Fruit fly (Drosophila melanogaster) whole organism, embryonic: ENCODE data around the gene dmrt11E.

ENCODE experiments used
- Bdp1 ChIP-seq: fragments of 200-800 bp; sonication (Bioruptor generic); optimal IDR thresholded peaks from 3 replicates; lab custom pipeline; 2016; ENCODE audit warnings: missing biosample characterization, missing genetic modification characterization
- CG10431 ChIP-seq: fragments of 200-800 bp; sonication (Bioruptor generic); optimal IDR thresholded peaks from 3 replicates; lab custom pipeline; 2018; ENCODE audit warnings: missing biosample characterization, mild to moderate bottlenecking, missing genetic modification characterization
- CG10565 ChIP-seq: fragments of 200-800 bp; sonication (Bioruptor generic); optimal IDR thresholded peaks from 3 replicates; lab custom pipeline; 2016; ENCODE audit warnings: missing biosample characterization, mild to moderate bottlenecking, missing genetic modification characterization
- CG10979 ChIP-seq: fragments of 200-800 bp; sonication (Bioruptor generic); optimal IDR thresholded peaks from 2 replicates; lab custom pipeline; 2018; ENCODE audit warnings: missing biosample characterization, mild to moderate bottlenecking, missing genetic modification characterization, moderate library complexity
- CG12219 ChIP-seq: fragments of 200-800 bp; sonication (Bioruptor generic); optimal IDR thresholded peaks from 3 replicates; lab custom pipeline; 2018; ENCODE audit warnings: missing biosample characterization, mild to moderate bottlenecking, missing genetic modification characterization
- CG14860 ChIP-seq: fragments of 200-800 bp; sonication (Bioruptor generic); IDR thresholded peaks from 3 replicates; pipeline ENCODE4 v1.3.6; 2022; ENCODE audit warnings: missing biosample characterization, missing genetic modification characterization; ENCODE audit not compliant: partially characterized antibody
- CG15601 ChIP-seq: fragments of 200-800 bp; sonication (Bioruptor generic); optimal IDR thresholded peaks from 3 replicates; lab custom pipeline; 2019; ENCODE audit warnings: missing biosample characterization, mild to moderate bottlenecking, missing genetic modification characterization, moderate library complexity
- CG1602 ChIP-seq: fragments of 200-800 bp; sonication (Bioruptor generic); optimal IDR thresholded peaks from 3 replicates; lab custom pipeline; 2016; ENCODE audit warnings: missing biosample characterization, missing genetic modification characterization
- CG17802 ChIP-seq: fragments of 200-800 bp; sonication (Bioruptor generic); optimal IDR thresholded peaks from 2 replicates; lab custom pipeline; 2018; ENCODE audit warnings: missing biosample characterization, mild to moderate bottlenecking, missing genetic modification characterization, moderate library complexity
- CG1832 ChIP-seq: fragments of 200-800 bp; sonication (Bioruptor generic); optimal IDR thresholded peaks from 2 replicates; lab custom pipeline; 2017; ENCODE audit warnings: missing biosample characterization, mild to moderate bottlenecking, missing genetic modification characterization, inconsistent platforms
- CG18764 ChIP-seq: fragments of 200-800 bp; sonication (Bioruptor generic); optimal IDR thresholded peaks from 3 replicates; lab custom pipeline; 2016; ENCODE audit warnings: missing biosample characterization, missing genetic modification characterization
- CG3407 ChIP-seq: fragments of 200-800 bp; sonication (Bioruptor generic); optimal IDR thresholded peaks from 2 replicates; lab custom pipeline; 2018; ENCODE audit warnings: missing biosample characterization, mild to moderate bottlenecking, missing genetic modification characterization
- CG34376 ChIP-seq: fragments of 200-800 bp; sonication (Bioruptor generic); optimal IDR thresholded peaks from 2 replicates; lab custom pipeline; 2018; ENCODE audit warnings: missing biosample characterization, mild to moderate bottlenecking, missing genetic modification characterization
- CG4404 ChIP-seq: fragments of 200-800 bp; sonication (Bioruptor generic); IDR thresholded peaks from 2 replicates; pipeline ENCODE4 v1.3.6; 2022; ENCODE audit warnings: missing biosample characterization, missing genetic modification characterization
- CG7271 ChIP-seq: fragments of 200-800 bp; sonication (Bioruptor generic); optimal IDR thresholded peaks from 2 replicates; lab custom pipeline; 2018; ENCODE audit warnings: missing biosample characterization, mild to moderate bottlenecking, missing genetic modification characterization, moderate library complexity
- CG9727 ChIP-seq: fragments of 200-800 bp; sonication (Bioruptor generic); optimal IDR thresholded peaks from 3 replicates; lab custom pipeline; 2017; ENCODE audit warnings: missing biosample characterization, mild to moderate bottlenecking, missing genetic modification characterization
- CTCF ChIP-seq: fragments of 200-800 bp; sonication (Bioruptor generic); optimal IDR thresholded peaks from 2 replicates; lab custom pipeline; 2017; ENCODE audit warnings: missing biosample characterization, mild to moderate bottlenecking, missing genetic modification characterization, moderate library complexity
- Camta ChIP-seq: fragments of 200-800 bp; sonication (Bioruptor generic); optimal IDR thresholded peaks from 2 replicates; lab custom pipeline; 2016; ENCODE audit warnings: missing biosample characterization, missing genetic modification characterization
- D19A ChIP-seq: fragments of 200-800 bp; optimal IDR thresholded peaks from 3 replicates; lab custom pipeline; 2019; ENCODE audit warnings: missing biosample characterization, mild to moderate bottlenecking, missing genetic modification characterization, moderate library complexity
- Deaf1 ChIP-seq: fragments of 200-800 bp; optimal IDR thresholded peaks from 3 replicates; lab custom pipeline; 2019; ENCODE audit warnings: missing biosample characterization, mild to moderate bottlenecking, missing genetic modification characterization, moderate library complexity
- H2.0 ChIP-seq: fragments of 200-800 bp; sonication (Bioruptor generic); IDR thresholded peaks from 2 replicates; pipeline ENCODE4 v1.3.6; 2022; ENCODE audit warnings: missing biosample characterization, missing genetic modification characterization
- HHEX ChIP-seq: fragments of 200-800 bp; sonication (Bioruptor generic); optimal IDR thresholded peaks from 3 replicates; lab custom pipeline; 2017; ENCODE audit warnings: missing biosample characterization, mild to moderate bottlenecking, missing genetic modification characterization, missing genetic modification reagents
- HLH54F ChIP-seq: fragments of 200-800 bp; sonication (Bioruptor generic); optimal IDR thresholded peaks from 3 replicates; lab custom pipeline; 2016; ENCODE audit warnings: missing biosample characterization, missing genetic modification characterization
- HLHmδ ChIP-seq: fragments of 200-800 bp; sonication (Bioruptor generic); optimal IDR thresholded peaks from 2 replicates; lab custom pipeline; 2018; ENCODE audit warnings: missing biosample characterization, mild to moderate bottlenecking, missing genetic modification characterization, moderate library complexity
- Hand ChIP-seq: fragments of 200-800 bp; sonication (Bioruptor generic); optimal IDR thresholded peaks from 2 replicates; lab custom pipeline; 2017; ENCODE audit warnings: mild to moderate bottlenecking, missing biosample characterization, missing genetic modification reagents, missing genetic modification characterization
- Hr3 ChIP-seq: fragments of 200-800 bp; sonication (Bioruptor generic); optimal IDR thresholded peaks from 3 replicates; lab custom pipeline; 2016; ENCODE audit warnings: missing biosample characterization, missing genetic modification characterization
- Opbp ChIP-seq: fragments of 200-800 bp; sonication (Bioruptor generic); IDR thresholded peaks from 3 replicates; pipeline ENCODE4 v1.3.6; 2022; ENCODE audit warnings: missing biosample characterization, missing genetic modification characterization; ENCODE audit not compliant: partially characterized antibody
- Side ChIP-seq: fragments of 200-800 bp; sonication (Bioruptor generic); optimal IDR thresholded peaks from 2 replicates; lab custom pipeline; 2016; ENCODE audit warnings: missing biosample characterization, missing genetic modification characterization
- Sin3A ChIP-seq: fragments of >200 bp; optimal IDR thresholded peaks from 2 replicates; lab custom pipeline; 2018
- Sry-δ ChIP-seq: fragments of 200-800 bp; sonication (Bioruptor generic); optimal IDR thresholded peaks from 2 replicates; lab custom pipeline; 2016; ENCODE audit warnings: missing biosample characterization, missing genetic modification characterization
- Taf1 ChIP-seq: fragments of 200-800 bp; sonication (Bioruptor generic); IDR thresholded peaks from 2 replicates; pipeline ENCODE4 v1.3.6; 2022; ENCODE audit warnings: missing biosample characterization, missing genetic modification characterization
- Xrp1 ChIP-seq: fragments of 200-800 bp; sonication (Bioruptor generic); IDR thresholded peaks from 2 replicates; pipeline ENCODE4 v1.3.6; 2022; ENCODE audit warnings: missing biosample characterization, missing genetic modification characterization
- az2 ChIP-seq: fragments of 200-800 bp; sonication (Bioruptor generic); optimal IDR thresholded peaks from 3 replicates; lab custom pipeline; 2016; ENCODE audit warnings: missing biosample characterization, missing genetic modification characterization
- cas ChIP-seq: fragments of 200-800 bp; sonication (Bioruptor generic); IDR thresholded peaks from 2 replicates; pipeline ENCODE4 v1.3.6; 2022; ENCODE audit warnings: missing biosample characterization, missing genetic modification characterization
- caup ChIP-seq: fragments of 200-800 bp; sonication (Bioruptor generic); optimal IDR thresholded peaks from 3 replicates; lab custom pipeline; 2017; ENCODE audit warnings: missing biosample characterization, mild to moderate bottlenecking, missing genetic modification characterization, moderate library complexity; ENCODE audit not compliant: severe bottlenecking
- da ChIP-seq: fragments of 200-800 bp; sonication (Bioruptor generic); optimal IDR thresholded peaks from 2 replicates; lab custom pipeline; 2016; ENCODE audit warnings: missing biosample characterization, missing genetic modification characterization
- dimm ChIP-seq: fragments of 200-800 bp; sonication (Bioruptor generic); IDR thresholded peaks from 2 replicates; pipeline ENCODE4 v1.3.6; 2022; ENCODE audit warnings: missing biosample characterization, missing genetic modification characterization
- exex ChIP-seq: fragments of 200-800 bp; sonication (Bioruptor generic); optimal IDR thresholded peaks from 4 replicates; lab custom pipeline; 2018; ENCODE audit warnings: missing biosample characterization, mild to moderate bottlenecking, missing genetic modification characterization, moderate library complexity
- eyg ChIP-seq: fragments of 200-800 bp; sonication (Bioruptor generic); optimal IDR thresholded peaks from 3 replicates; lab custom pipeline; 2016; ENCODE audit warnings: missing biosample characterization, missing genetic modification characterization
- hth ChIP-seq: fragments of >200 bp; optimal IDR thresholded peaks from 2 replicates; lab custom pipeline; 2017; ENCODE audit warnings: inconsistent platforms
- kay ChIP-seq: fragments of 200-800 bp; sonication (Bioruptor generic); optimal IDR thresholded peaks from 2 replicates; lab custom pipeline; 2016; ENCODE audit warnings: missing biosample characterization, missing genetic modification characterization
- maf-S ChIP-seq: fragments of 200-800 bp; sonication (Bioruptor generic); optimal IDR thresholded peaks from 2 replicates; lab custom pipeline; 2016; ENCODE audit warnings: missing biosample characterization, missing genetic modification characterization
- nau ChIP-seq: fragments of 200-800 bp; sonication (Bioruptor generic); optimal IDR thresholded peaks from 3 replicates; lab custom pipeline; 2017; ENCODE audit warnings: missing biosample characterization, mild to moderate bottlenecking, missing genetic modification characterization, missing genetic modification reagents
- nerfin-2 ChIP-seq: fragments of 200-800 bp; sonication (Bioruptor generic); IDR thresholded peaks from 2 replicates; pipeline ENCODE4 v1.3.6; 2022; ENCODE audit warnings: missing biosample characterization, missing genetic modification characterization; ENCODE audit not compliant: partially characterized antibody
- peb ChIP-seq: fragments of 200-800 bp; sonication (Bioruptor generic); IDR thresholded peaks from 2 replicates; pipeline ENCODE4 v1.3.6; 2022; ENCODE audit warnings: missing biosample characterization, missing genetic modification characterization
- sens ChIP-seq: fragments of 200-800 bp; sonication (Bioruptor generic); peaks from one replicate; lab custom pipeline; 2016; ENCODE audit warnings: missing biosample characterization, missing genetic modification characterization
- sens-2 ChIP-seq: fragments of 200-800 bp; sonication (Bioruptor generic); IDR thresholded peaks from 2 replicates; pipeline ENCODE4 v1.3.6; 2022; ENCODE audit warnings: missing biosample characterization, missing genetic modification characterization
- slbo ChIP-seq: fragments of 200-800 bp; sonication (Bioruptor generic); IDR thresholded peaks from 2 replicates; pipeline ENCODE4 v1.3.6; 2022; ENCODE audit warnings: missing biosample characterization, missing genetic modification characterization
- tin ChIP-seq: fragments of 200-800 bp; sonication (Bioruptor generic); optimal IDR thresholded peaks from 3 replicates; lab custom pipeline; 2016; ENCODE audit warnings: missing biosample characterization, missing genetic modification characterization
- tio ChIP-seq: fragments of 200-800 bp; sonication (Bioruptor generic); optimal IDR thresholded peaks from 2 replicates; lab custom pipeline; 2017; ENCODE audit warnings: missing biosample characterization, missing genetic modification characterization, inconsistent platforms
- tup ChIP-seq: fragments of 200-800 bp; sonication (Bioruptor generic); optimal IDR thresholded peaks from 2 replicates; lab custom pipeline; 2016; ENCODE audit warnings: missing biosample characterization, mild to moderate bottlenecking, missing genetic modification characterization, moderate library complexity

The dmrt11E gene

DNA sequence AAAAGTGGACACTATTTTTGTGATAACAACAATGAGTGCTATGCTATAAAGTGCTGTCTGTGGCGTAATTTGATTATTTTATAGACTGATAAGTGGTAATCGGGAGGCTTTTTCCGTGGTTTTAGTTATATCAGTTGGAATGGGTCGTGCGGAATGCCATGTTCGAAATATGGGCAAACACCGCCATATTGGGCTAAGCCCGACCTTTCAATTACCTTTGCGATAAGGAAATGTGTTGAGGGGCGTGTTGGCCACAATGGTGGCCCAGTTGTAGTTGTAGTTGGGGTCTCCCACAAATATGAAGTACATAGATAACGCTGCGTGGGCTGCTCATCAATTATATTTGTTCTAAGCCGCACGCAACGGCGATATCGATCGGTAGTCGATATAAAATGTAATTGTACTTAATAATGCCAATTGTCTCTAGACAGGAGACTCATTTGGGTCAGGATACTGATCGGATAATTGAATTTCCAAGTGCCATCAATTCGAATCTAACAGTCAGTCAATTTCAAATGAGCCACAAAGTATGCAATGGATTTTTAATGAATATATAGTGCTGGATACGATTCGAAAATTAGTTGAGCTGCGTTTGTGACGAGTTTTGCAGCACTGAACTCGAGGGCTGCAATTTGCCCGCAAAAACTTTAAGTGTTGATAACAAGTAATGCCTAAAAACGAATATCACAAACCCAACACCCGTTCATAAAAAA is 33.4 kb upstream of the dmrt11E start (continued):
- TF ChIP-seq Taf1 (GFP tag; lab: Robert Waterston, UW) (no peak), sens (GFP tag; lab: Kevin White, UChicago) (peak; percentile 83), cas (GFP tag; lab: Robert Waterston, UW) (no peak), CG9727 (GFP tag; lab: Kevin White, UChicago) (peak; percentile 9), D19A (no peak), hth (lab: Kevin White, UChicago) (no peak), nau (GFP tag; lab: Kevin White, UChicago) (no peak), CG17802 (no peak), caup (GFP tag; lab: Kevin White, UChicago) (peak; percentile 53), Hr3 (GFP tag; lab: Kevin White, UChicago) (peak; percentile 8), Sry-δ (GFP tag; lab: Kevin White, UChicago) (peak; percentile 33), peb (GFP tag; lab: Robert Waterston, UW) (no peak), Camta (GFP tag; lab: Kevin White, UChicago) (peak; percentile 32), nerfin-2 (GFP tag; lab: Robert Waterston, UW) (no peak), HHEX (peak; percentile 3), kay (GFP tag; lab: Kevin White, UChicago) (no peak), CG1602 (GFP tag; lab: Kevin White, UChicago) (no peak), CG10979 (peak; percentile 5), dimm (GFP tag; lab: Robert Waterston, UW) (no peak), H2.0 (no peak), tin (peak; percentile 50), CG34376 (peak; percentile 93), CG3407 (GFP tag; lab: Kevin White, UChicago) (no peak), Xrp1 (GFP tag; lab: Robert Waterston, UW) (peak; percentile 38; the same call in 1 of the 2 replicates), az2 (no peak), CTCF (peak; percentile 29), tio (GFP tag; lab: Kevin White, UChicago) (no peak), CG12219 (GFP tag; lab: Kevin White, UChicago) (no peak), CG14860 (GFP tag; lab: Robert Waterston, UW) (no peak), CG4404 (GFP tag; lab: Robert Waterston, UW) (no peak), exex (tag; lab: Kevin White, UChicago) (peak; percentile 90), Sin3A (lab: Kevin White, UChicago) (no peak), sens-2 (GFP tag; lab: Robert Waterston, UW) (0 out of 2 replicates have a peak, but pooled peaks have one; percentile 28), CG15601 (tag; lab: Kevin White, UChicago) (peak; percentile 84), maf-S (GFP tag; lab: Kevin White, UChicago) (no peak), CG1832 (no peak), HLHmδ (GFP tag; lab: Kevin White, UChicago) (no peak), eyg (no peak), Side (GFP tag; lab: Kevin White, UChicago) (peak; percentile 44), CG7271 (no peak), Opbp (GFP tag; lab: Robert Waterston, UW) (peak; percentile 25; the same call in 1 of the 3 replicates), Deaf1 (tag; lab: Kevin White, UChicago) (no peak), tup (no peak), CG10431 (GFP tag; lab: Kevin White, UChicago) (no peak), HLH54F (GFP tag; lab: Kevin White, UChicago) (peak; percentile 54), Hand (GFP tag; lab: Kevin White, UChicago) (no peak), Bdp1 (GFP tag; lab: Kevin White, UChicago) (peak; percentile 5), CG18764 (GFP tag; lab: Kevin White, UChicago) (no peak), CG10565 (GFP tag; lab: Kevin White, UChicago) (no peak), slbo (GFP tag; lab: Robert Waterston, UW) (peak; percentile 66; the same call in 1 of the 2 replicates), da (GFP tag; lab: Kevin White, UChicago) (no peak)
